Fruit fly (Drosophila melanogaster) whole organism, embryonic: ENCODE data around the gene ImpL1.

ENCODE experiments used
- Ada2b ChIP-seq: fragments of 200-800 bp; sonication (Bioruptor generic); IDR thresholded peaks from 2 replicates; pipeline ENCODE4 v1.3.6; 2022; ENCODE audit warnings: missing biosample characterization, missing genetic modification characterization
- CG11723 ChIP-seq: fragments of 200-800 bp; sonication (Bioruptor generic); optimal IDR thresholded peaks from 2 replicates; lab custom pipeline; 2017; ENCODE audit warnings: missing biosample characterization, mild to moderate bottlenecking, missing genetic modification characterization
- CG15269 ChIP-seq: fragments of 200-800 bp; sonication (Bioruptor generic); optimal IDR thresholded peaks from 2 replicates; lab custom pipeline; 2018; ENCODE audit warnings: missing biosample characterization, mild to moderate bottlenecking, missing genetic modification characterization, moderate library complexity
- CG15601 ChIP-seq: fragments of 200-800 bp; sonication (Bioruptor generic); optimal IDR thresholded peaks from 3 replicates; lab custom pipeline; 2019; ENCODE audit warnings: missing biosample characterization, mild to moderate bottlenecking, missing genetic modification characterization, moderate library complexity
- CG30431 ChIP-seq: fragments of 200-800 bp; sonication (Bioruptor generic); optimal IDR thresholded peaks from 2 replicates; lab custom pipeline; 2017; ENCODE audit warnings: missing biosample characterization, missing genetic modification characterization
- CG31224 ChIP-seq: fragments of 200-800 bp; sonication (Bioruptor generic); IDR thresholded peaks from 2 replicates; pipeline ENCODE4 v1.3.6; 2022; ENCODE audit warnings: missing biosample characterization, missing genetic modification characterization
- CG3163 ChIP-seq: fragments of 200-800 bp; sonication (Bioruptor generic); optimal IDR thresholded peaks from 3 replicates; lab custom pipeline; 2016; ENCODE audit warnings: missing biosample characterization, missing genetic modification characterization
- CG33557 ChIP-seq: fragments of 200-800 bp; sonication (Bioruptor generic); optimal IDR thresholded peaks from 2 replicates; lab custom pipeline; 2019; ENCODE audit warnings: missing biosample characterization, mild to moderate bottlenecking, missing genetic modification characterization, moderate library complexity
- CG3407 ChIP-seq: fragments of 200-800 bp; sonication (Bioruptor generic); optimal IDR thresholded peaks from 2 replicates; lab custom pipeline; 2018; ENCODE audit warnings: missing biosample characterization, mild to moderate bottlenecking, missing genetic modification characterization
- CG34376 ChIP-seq: fragments of 200-800 bp; sonication (Bioruptor generic); optimal IDR thresholded peaks from 2 replicates; lab custom pipeline; 2018; ENCODE audit warnings: missing biosample characterization, mild to moderate bottlenecking, missing genetic modification characterization
- CG3838 ChIP-seq: fragments of 200-800 bp; sonication (Bioruptor generic); optimal IDR thresholded peaks from 3 replicates; lab custom pipeline; 2016; ENCODE audit warnings: missing biosample characterization, missing genetic modification characterization
- CG4404 ChIP-seq: fragments of 200-800 bp; sonication (Bioruptor generic); IDR thresholded peaks from 2 replicates; pipeline ENCODE4 v1.3.6; 2022; ENCODE audit warnings: missing biosample characterization, missing genetic modification characterization
- CG4820 ChIP-seq: fragments of 200-800 bp; sonication (Bioruptor generic); optimal IDR thresholded peaks from 3 replicates; lab custom pipeline; 2016; ENCODE audit warnings: missing biosample characterization, missing genetic modification characterization
- CG6683 ChIP-seq: fragments of 200-800 bp; sonication (Bioruptor generic); optimal IDR thresholded peaks from 2 replicates; lab custom pipeline; 2017; ENCODE audit warnings: missing biosample characterization, mild to moderate bottlenecking, missing genetic modification characterization, missing genetic modification reagents
- CG6791 ChIP-seq: fragments of 200-800 bp; sonication (Bioruptor generic); IDR thresholded peaks from 3 replicates; pipeline ENCODE4 v1.3.6; 2022; ENCODE audit warnings: missing biosample characterization, missing genetic modification characterization; ENCODE audit not compliant: partially characterized antibody
- CG7556 ChIP-seq: fragments of 200-800 bp; sonication (Bioruptor generic); optimal IDR thresholded peaks from 2 replicates; lab custom pipeline; 2017; ENCODE audit warnings: missing biosample characterization, mild to moderate bottlenecking, missing genetic modification characterization
- CG8089 ChIP-seq: fragments of 200-800 bp; sonication (Bioruptor generic); optimal IDR thresholded peaks from 3 replicates; lab custom pipeline; 2016; ENCODE audit warnings: missing biosample characterization, missing genetic modification characterization
- CG8765 ChIP-seq: fragments of 200-800 bp; sonication (Bioruptor generic); IDR thresholded peaks from 2 replicates; pipeline ENCODE4 v1.3.6; 2022; ENCODE audit warnings: missing biosample characterization, missing genetic modification characterization
- Dbx ChIP-seq: fragments of 200-800 bp; sonication (Bioruptor generic); IDR thresholded peaks from 3 replicates; pipeline ENCODE4 v1.3.6; 2022; ENCODE audit warnings: missing biosample characterization, missing genetic modification characterization
- H15 ChIP-seq: fragments of 200-800 bp; sonication (Bioruptor generic); IDR thresholded peaks from 3 replicates; pipeline ENCODE4 v1.3.6; 2022; ENCODE audit warnings: missing biosample characterization, missing genetic modification characterization
- HLHmδ ChIP-seq: fragments of 200-800 bp; sonication (Bioruptor generic); optimal IDR thresholded peaks from 2 replicates; lab custom pipeline; 2018; ENCODE audit warnings: missing biosample characterization, mild to moderate bottlenecking, missing genetic modification characterization, moderate library complexity
- Hand ChIP-seq: fragments of 200-800 bp; sonication (Bioruptor generic); optimal IDR thresholded peaks from 2 replicates; lab custom pipeline; 2017; ENCODE audit warnings: mild to moderate bottlenecking, missing biosample characterization, missing genetic modification reagents, missing genetic modification characterization
- Hey ChIP-seq: fragments of 200-800 bp; sonication (Bioruptor generic); optimal IDR thresholded peaks from 3 replicates; lab custom pipeline; 2018; ENCODE audit warnings: missing biosample characterization, mild to moderate bottlenecking, missing genetic modification characterization
- Hr78 ChIP-seq, 2 experiments: fragments of 200-800 bp in 1 of 2; fragments of >200 bp in 1 of 2; sonication (Bioruptor generic) in 1 of 2; optimal IDR thresholded peaks; 2 replicates each; lab custom pipeline; 2017 to 2019; ENCODE audit warnings: missing biosample characterization in 2 of 2, missing genetic modification characterization in 2 of 2, mild to moderate bottlenecking in 1 of 2, moderate library complexity in 1 of 2
- Jarid2 ChIP-seq: fragments of 200-800 bp; sonication (Bioruptor generic); optimal IDR thresholded peaks from 3 replicates; lab custom pipeline; 2017; ENCODE audit warnings: mild to moderate bottlenecking, missing biosample characterization, missing genetic modification reagents, missing genetic modification characterization
- MTF-1 ChIP-seq: fragments of 200-800 bp; sonication (Bioruptor generic); optimal IDR thresholded peaks from 2 replicates; lab custom pipeline; 2018; ENCODE audit warnings: missing biosample characterization, mild to moderate bottlenecking, missing genetic modification characterization, borderline replicate concordance
- Mad ChIP-seq: fragments of 200-800 bp; sonication (Bioruptor generic); optimal IDR thresholded peaks from 2 replicates; lab custom pipeline; 2016; ENCODE audit warnings: missing biosample characterization, missing genetic modification characterization
- Meics ChIP-seq: fragments of 200-800 bp; sonication (Bioruptor generic); optimal IDR thresholded peaks from 2 replicates; lab custom pipeline; 2017; ENCODE audit warnings: missing biosample characterization, mild to moderate bottlenecking, missing genetic modification characterization
- NC2β ChIP-seq: fragments of 200-800 bp; sonication (Bioruptor generic); optimal IDR thresholded peaks from 2 replicates; lab custom pipeline; 2016; ENCODE audit warnings: missing biosample characterization, missing genetic modification characterization
- Neu2 ChIP-seq: fragments of 200-800 bp; sonication (Bioruptor generic); optimal IDR thresholded peaks from 3 replicates; lab custom pipeline; 2016; ENCODE audit warnings: missing biosample characterization, missing genetic modification characterization, borderline replicate concordance
- Oli ChIP-seq: fragments of 200-800 bp; sonication (Bioruptor generic); optimal IDR thresholded peaks from 2 replicates; lab custom pipeline; 2018; ENCODE audit warnings: missing biosample characterization, mild to moderate bottlenecking, missing genetic modification characterization, moderate library complexity
- Ptx1 ChIP-seq: fragments of 200-800 bp; sonication (Bioruptor generic); IDR thresholded peaks from 2 replicates; pipeline ENCODE4 v1.3.6; 2022; ENCODE audit warnings: missing biosample characterization, missing genetic modification characterization
- Usf ChIP-seq: fragments of 200-800 bp; sonication (Bioruptor generic); optimal IDR thresholded peaks from 2 replicates; lab custom pipeline; 2017; ENCODE audit warnings: missing genotype, missing biosample characterization, missing genetic modification characterization
- al ChIP-seq: fragments of 200-800 bp; sonication (Bioruptor generic); IDR thresholded peaks from 2 replicates; pipeline ENCODE4 v1.3.6; 2022; ENCODE audit warnings: missing biosample characterization, missing genetic modification characterization
- aop ChIP-seq: fragments of 200-800 bp; sonication (Bioruptor generic); IDR thresholded peaks from 2 replicates; pipeline ENCODE4 v1.3.6; 2022; ENCODE audit warnings: missing biosample characterization, missing genetic modification characterization
- ash1 ChIP-seq: fragments of 200-800 bp; sonication (Bioruptor generic); optimal IDR thresholded peaks from 2 replicates; lab custom pipeline; 2018; ENCODE audit warnings: missing biosample characterization, mild to moderate bottlenecking, missing genetic modification characterization
- br ChIP-seq: fragments of >200 bp; optimal IDR thresholded peaks from 2 replicates; lab custom pipeline; 2017
- cato ChIP-seq: fragments of 200-800 bp; sonication (Bioruptor generic); optimal IDR thresholded peaks from 2 replicates; lab custom pipeline; 2016; ENCODE audit warnings: missing biosample characterization, missing genetic modification characterization, borderline replicate concordance
- croc ChIP-seq: fragments of 200-800 bp; sonication (Bioruptor generic); conservative IDR thresholded peaks from 3 replicates; pipeline ENCODE4 v1.3.6; 2022; ENCODE audit warnings: missing biosample characterization, missing genetic modification characterization
- dmrt99B ChIP-seq: fragments of 200-800 bp; sonication (Bioruptor generic); optimal IDR thresholded peaks from 2 replicates; lab custom pipeline; 2018; ENCODE audit warnings: missing biosample characterization, mild to moderate bottlenecking, missing genetic modification characterization, moderate library complexity
- her ChIP-seq: fragments of 200-800 bp; sonication (Bioruptor generic); optimal IDR thresholded peaks from 2 replicates; lab custom pipeline; 2016; ENCODE audit warnings: missing biosample characterization, missing genetic modification characterization
- odd ChIP-seq: fragments of 200-800 bp; sonication (Bioruptor generic); optimal IDR thresholded peaks from 2 replicates; lab custom pipeline; 2017; ENCODE audit warnings: missing biosample characterization, mild to moderate bottlenecking, missing genetic modification characterization
- org-1 ChIP-seq: fragments of 200-800 bp; sonication (Bioruptor generic); optimal IDR thresholded peaks from 2 replicates; lab custom pipeline; 2017; ENCODE audit warnings: missing biosample characterization, missing genetic modification characterization
- psq ChIP-seq: fragments of 200-800 bp; sonication (Bioruptor generic); optimal IDR thresholded peaks from 2 replicates; lab custom pipeline; 2017; ENCODE audit warnings: missing biosample characterization, missing genetic modification characterization
- ro ChIP-seq: fragments of 200-800 bp; sonication (Bioruptor generic); IDR thresholded peaks from 2 replicates; pipeline ENCODE4 v1.3.6; 2022; ENCODE audit warnings: missing biosample characterization, missing genetic modification characterization
- seq ChIP-seq: fragments of 200-800 bp; sonication (Bioruptor generic); IDR thresholded peaks from 2 replicates; pipeline ENCODE4 v1.3.6; 2022; ENCODE audit warnings: missing biosample characterization, missing genetic modification characterization
- slp2 ChIP-seq: fragments of 200-800 bp; sonication (Bioruptor generic); optimal IDR thresholded peaks from 2 replicates; lab custom pipeline; 2016; ENCODE audit warnings: missing biosample characterization, missing genetic modification characterization
- tx ChIP-seq: fragments of 200-800 bp; sonication (Bioruptor generic); optimal IDR thresholded peaks from 2 replicates; lab custom pipeline; 2016; ENCODE audit warnings: missing biosample characterization, missing genetic modification characterization
- vnd ChIP-seq: fragments of 200-800 bp; sonication (Bioruptor generic); IDR thresholded peaks from 3 replicates; pipeline ENCODE4 v1.3.6; 2022; ENCODE audit warnings: missing biosample characterization, missing genetic modification characterization; ENCODE audit not compliant: partially characterized antibody
- zf30C ChIP-seq: fragments of 200-800 bp; sonication (Bioruptor generic); optimal IDR thresholded peaks from 3 replicates; lab custom pipeline; 2018; ENCODE audit warnings: missing biosample characterization, mild to moderate bottlenecking, missing genetic modification characterization

The ImpL1 gene

dm6 chr3L:13356084-13356693, 26.4 kb upstream of the ImpL1 start, which contains the start of gene Nplp2 (continued):
- TF ChIP-seq CG3407 (GFP tag; lab: Kevin White, UChicago) (no peak), CG6791 (GFP tag; lab: Robert Waterston, UW) (no peak), Oli (tag; lab: Kevin White, UChicago) (peak; percentile 65), odd (GFP tag; lab: Kevin White, UChicago) (peak; percentile 15), slp2 (no peak), zf30C (GFP tag; lab: Kevin White, UChicago) (no peak), CG4820 (GFP tag; lab: Kevin White, UChicago) (peak; percentile 40), CG30431 (GFP tag; lab: Kevin White, UChicago) (peak; percentile 53), org-1 (peak; percentile 17), tx (GFP tag; lab: Kevin White, UChicago) (no peak), Ptx1 (peak; percentile 78), vnd (no peak), Neu2 (GFP tag; lab: Kevin White, UChicago) (no peak), ash1 (GFP tag; lab: Kevin White, UChicago) (no peak), CG31224 (peak; percentile 31; the same call in 1 of the 2 replicates), al (GFP tag; lab: Robert Waterston, UW) (peak; percentile 35; the same call in 1 of the 2 replicates), CG11723 (GFP tag; lab: Kevin White, UChicago) (no peak), H15 (GFP tag; lab: Robert Waterston, UW) (no peak), Mad (peak; percentile 28), CG8765 (GFP tag; lab: Robert Waterston, UW) (0 out of 2 replicates have a peak, but pooled peaks have one; percentile 33), NC2β (GFP tag; lab: Kevin White, UChicago) (no peak), br (lab: Kevin White, UChicago) (no peak), CG3838 (GFP tag; lab: Kevin White, UChicago) (no peak), Hey (no peak), CG34376 (GFP tag; lab: Kevin White, UChicago) (peak; percentile 46), ro (GFP tag; lab: Robert Waterston, UW) (0 out of 2 replicates have a peak, but pooled peaks have one; percentile 30), Meics (GFP tag; lab: Kevin White, UChicago) (peak; percentile 62), CG15269 (tag; lab: Kevin White, UChicago) (peak; percentile 74), Ada2b (GFP tag; lab: Robert Waterston, UW) (peak; percentile 56), CG8089 (no peak), Usf (peak; percentile 36), CG7556 (GFP tag; lab: Kevin White, UChicago) (peak; percentile 56), dmrt99B (tag; lab: Kevin White, UChicago) (peak; percentile 53), her (GFP tag; lab: Kevin White, UChicago) (no peak), CG6683 (no peak), seq (peak; percentile 54; the same call in 1 of the 2 replicates), CG3163 (GFP tag; lab: Kevin White, UChicago) (no peak), psq (no peak), MTF-1 (no peak), Hand (GFP tag; lab: Kevin White, UChicago) (no peak), CG33557 (no peak), aop (no peak), HLHmδ (GFP tag; lab: Kevin White, UChicago) (no peak), CG4404 (GFP tag; lab: Robert Waterston, UW) (peak; percentile 56), CG15601 (tag; lab: Kevin White, UChicago) (no peak), cato (GFP tag; lab: Kevin White, UChicago) (no peak), Dbx (GFP tag; lab: Robert Waterston, UW) (peak; percentile 33; the same call in 2 of the 3 replicates), croc (GFP tag; lab: Robert Waterston, UW) (0 out of 3 replicates have a peak, but pooled peaks have one; percentile 22), Hr78 (GFP tag; optimal IDR thresholded peaks at IDR 0.05; lab: Kevin White, UChicago) (no peak), Jarid2 (no peak)
